Fruit fly (Drosophila melanogaster) whole organism, wandering third instar larva: Measurements from ENCODE around the gene BORCS5.

Experiments
- CG32264 ChIP-seq: fragments of 200-800 bp; sonication (Bioruptor generic); optimal IDR thresholded peaks from 2 replicates; lab custom pipeline; 2016; ENCODE audit warnings: missing biosample characterization, missing genetic modification characterization
- CG9705 ChIP-seq: fragments of 200-800 bp; sonication (Bioruptor generic); optimal IDR thresholded peaks from 2 replicates; lab custom pipeline; 2018; ENCODE audit warnings: missing biosample characterization, mild to moderate bottlenecking, missing genetic modification characterization
- CrebA ChIP-seq: fragments of 200-800 bp; sonication (Bioruptor generic); optimal IDR thresholded peaks from 2 replicates; lab custom pipeline; 2016; ENCODE audit warnings: missing biosample characterization, mild to moderate bottlenecking, missing genetic modification characterization, borderline replicate concordance
- Dfd ChIP-seq: fragments of >200 bp; optimal IDR thresholded peaks from 2 replicates; lab custom pipeline; 2017; ENCODE audit warnings: missing biosample characterization, missing genetic modification characterization
- Dif ChIP-seq: fragments of 200-275, 200-300 bp; sonication (Bioruptor generic); optimal IDR thresholded peaks from 2 replicates; lab custom pipeline; 2018; ENCODE audit warnings: missing biosample characterization, missing genetic modification characterization; ENCODE audit not compliant: partially characterized antibody
- GATAd ChIP-seq: sonication (Bioruptor generic); optimal IDR thresholded peaks from 2 replicates; lab custom pipeline; 2016; ENCODE audit warnings: missing biosample characterization, missing genetic modification characterization
- HLH106 ChIP-seq: fragments of 200-800 bp; optimal IDR thresholded peaks from 3 replicates; lab custom pipeline; 2019; ENCODE audit warnings: missing biosample characterization, mild to moderate bottlenecking, missing genetic modification characterization, moderate library complexity
- Hnf4 ChIP-seq: fragments of 200-800 bp; sonication (Bioruptor generic); optimal IDR thresholded peaks from 2 replicates; lab custom pipeline; 2016; ENCODE audit warnings: missing biosample characterization, mild to moderate bottlenecking, missing genetic modification characterization
- Hr78 ChIP-seq: fragments of >200 bp; optimal IDR thresholded peaks from 2 replicates; lab custom pipeline; 2017; ENCODE audit warnings: missing biosample characterization, missing genetic modification characterization
- Hr83 ChIP-seq: fragments of 200-300 bp; sonication (Bioruptor generic); optimal IDR thresholded peaks from 2 replicates; lab custom pipeline; 2016; ENCODE audit warnings: missing biosample characterization, mild to moderate bottlenecking, missing genetic modification characterization, moderate library complexity; ENCODE audit not compliant: poor library complexity, severe bottlenecking
- Jra ChIP-seq: sonication (Bioruptor generic); optimal IDR thresholded peaks from 2 replicates; lab custom pipeline; 2016; ENCODE audit warnings: missing biosample characterization, missing genetic modification characterization
- Myc ChIP-seq: fragments of >200 bp; optimal IDR thresholded peaks from 2 replicates; lab custom pipeline; 2017
- N ChIP-seq: fragments of >200 bp; optimal IDR thresholded peaks from 2 replicates; lab custom pipeline; 2018; ENCODE audit warnings: missing biosample characterization, missing external identifiers, missing genetic modification characterization
- Rel ChIP-seq, 2 experiments: fragments of 200-800 bp; sonication (Bioruptor generic) in 1 of 2; optimal IDR thresholded peaks; 2 replicates in 1 of 2; 3 replicates in 1 of 2; lab custom pipeline; 2016 to 2019; ENCODE audit warnings: mild to moderate bottlenecking in 2 of 2, missing biosample characterization in 2 of 2, missing genetic modification characterization in 2 of 2, moderate library complexity in 1 of 2
- Sp1 ChIP-seq: fragments of 200-800 bp; sonication (Bioruptor generic); optimal IDR thresholded peaks from 3 replicates; lab custom pipeline; 2019; ENCODE audit warnings: missing biosample characterization, mild to moderate bottlenecking, missing genetic modification characterization, moderate library complexity
- Vsx2 ChIP-seq: fragments of 200-300, 225-300 bp; sonication (Bioruptor generic); optimal IDR thresholded peaks from 2 replicates; lab custom pipeline; 2018; ENCODE audit warnings: missing biosample characterization, missing genetic modification characterization; ENCODE audit not compliant: partially characterized antibody
- br ChIP-seq: fragments of 200-800 bp; sonication (Bioruptor generic); optimal IDR thresholded peaks from 2 replicates; lab custom pipeline; 2016; ENCODE audit warnings: missing biosample characterization, missing genetic modification characterization
- brk ChIP-seq: fragments of 200-800 bp; sonication (Bioruptor generic); optimal IDR thresholded peaks from 2 replicates; lab custom pipeline; 2016; ENCODE audit warnings: missing biosample characterization, mild to moderate bottlenecking, missing genetic modification characterization
- dl ChIP-seq, 2 experiments: fragments of 175-275, 200-275 bp in 1 of 2; fragments of 200-275 bp in 1 of 2; sonication (Bioruptor generic); optimal IDR thresholded peaks; lab custom pipeline; 2018; ENCODE audit warnings: mild to moderate bottlenecking in 2 of 2, missing biosample characterization in 2 of 2, missing genetic modification characterization in 2 of 2, moderate library complexity in 2 of 2; ENCODE audit not compliant: partially characterized antibody in 2 of 2, insufficient read depth in 1 of 2
- dmrt93B ChIP-seq: fragments of 200-800 bp; sonication (Bioruptor generic); optimal IDR thresholded peaks from 2 replicates; lab custom pipeline; 2018; ENCODE audit warnings: missing biosample characterization, mild to moderate bottlenecking, missing genetic modification characterization
- dsf ChIP-seq: sonication (Bioruptor generic); optimal IDR thresholded peaks from 2 replicates; lab custom pipeline; 2016; ENCODE audit warnings: missing biosample characterization, missing genetic modification characterization, borderline replicate concordance
- ey ChIP-seq: fragments of 200-800 bp; sonication (Bioruptor generic); optimal IDR thresholded peaks from 2 replicates; lab custom pipeline; 2016; ENCODE audit warnings: missing biosample characterization, missing genetic modification characterization
- foxo ChIP-seq, 2 experiments: fragments of 200-800 bp; sonication (Bioruptor generic); optimal IDR thresholded peaks; 2 replicates in 1 of 2; 3 replicates in 1 of 2; lab custom pipeline; 2016 to 2017; ENCODE audit warnings: missing biosample characterization in 2 of 2, missing genetic modification characterization in 2 of 2
- fru ChIP-seq: fragments of 200-800 bp; sonication (Bioruptor generic); optimal IDR thresholded peaks from 3 replicates; lab custom pipeline; 2016; ENCODE audit warnings: missing biosample characterization, mild to moderate bottlenecking, missing genetic modification characterization
- h ChIP-seq: fragments of 200-800 bp; sonication (Bioruptor generic); optimal IDR thresholded peaks from 3 replicates; lab custom pipeline; 2016; ENCODE audit warnings: missing biosample characterization, mild to moderate bottlenecking, missing genetic modification characterization
- jim ChIP-seq: fragments of 175-275, 200-325 bp; sonication (Bioruptor generic); optimal IDR thresholded peaks from 2 replicates; lab custom pipeline; 2016; ENCODE audit warnings: missing biosample characterization, mild to moderate bottlenecking, missing genetic modification characterization
- lola ChIP-seq: fragments of >200 bp; optimal IDR thresholded peaks from 2 replicates; lab custom pipeline; 2017; ENCODE audit warnings: missing biosample characterization, missing genetic modification characterization
- pan ChIP-seq: fragments of >200 bp; optimal IDR thresholded peaks from 2 replicates; lab custom pipeline; 2017
- psq ChIP-seq: fragments of 200-800 bp; sonication (Bioruptor generic); optimal IDR thresholded peaks from 3 replicates; lab custom pipeline; 2017; ENCODE audit warnings: missing biosample characterization, mild to moderate bottlenecking, missing genetic modification characterization, moderate library complexity
- rgr ChIP-seq: fragments of 200-800 bp; sonication (Bioruptor generic); optimal IDR thresholded peaks from 3 replicates; lab custom pipeline; 2016; ENCODE audit warnings: missing biosample characterization, mild to moderate bottlenecking, missing genetic modification characterization
- sage ChIP-seq: fragments of 200-800 bp; sonication (Bioruptor generic); optimal IDR thresholded peaks from 2 replicates; lab custom pipeline; 2016; ENCODE audit warnings: missing biosample characterization, mild to moderate bottlenecking, missing genetic modification characterization
- sv ChIP-seq: fragments of 200-800 bp; sonication (Bioruptor generic); optimal IDR thresholded peaks from 3 replicates; lab custom pipeline; 2016; ENCODE audit warnings: missing biosample characterization, missing genetic modification characterization
- tai ChIP-seq: sonication (Bioruptor generic); optimal IDR thresholded peaks from 2 replicates; lab custom pipeline; 2016; ENCODE audit warnings: missing biosample characterization, missing genetic modification characterization
- usp ChIP-seq: fragments of >200 bp; optimal IDR thresholded peaks from 2 replicates; lab custom pipeline; 2017; ENCODE audit warnings: missing biosample characterization, missing genetic modification characterization
- woc ChIP-seq: sonication (Bioruptor generic); optimal IDR thresholded peaks from 2 replicates; lab custom pipeline; 2016; ENCODE audit warnings: missing biosample characterization, mild to moderate bottlenecking, missing genetic modification characterization

Gene BORCS5

dm6 chrX:11849267-11849666 lies 23.3 kb downstream of the BORCS5 start:
- TF ChIP-seq h (GFP tag; lab: Kevin White, UChicago) (no peak), tai (GFP tag; lab: Kevin White, UChicago) (no peak), CG32264 (GFP tag; lab: Kevin White, UChicago) (no peak), Jra (GFP tag; lab: Kevin White, UChicago) (no peak)

- no peak for TF ChIP-seq br
- no peak for TF ChIP-seq HLH106 (tag; lab: Kevin White, UChicago)
- no peak for TF ChIP-seq Sp1 (GFP tag; lab: Kevin White, UChicago)
- TF ChIP-seq jim (GFP tag; lab: Kevin White, UChicago), result no peak
- no peak for TF ChIP-seq dl (GFP tag; optimal IDR thresholded peaks at IDR 0.05; lab: Kevin White, UChicago; ENCODE audit: insufficient read depth in 1 of 2, partially characterized antibody in 2 of 2)
- TF ChIP-seq rgr (GFP tag; lab: Kevin White, UChicago), result no peak
- TF ChIP-seq CrebA (GFP tag; lab: Kevin White, UChicago), result no peak
- TF ChIP-seq ey (GFP tag; lab: Kevin White, UChicago), result no peak
- no peak for TF ChIP-seq psq
- no peak for TF ChIP-seq Dfd (GFP tag; lab: Kevin White, UChicago)
- TF ChIP-seq pan, result no peak
- TF ChIP-seq Hr83, result no peak
- no peak for TF ChIP-seq h (GFP tag; lab: Kevin White, UChicago)
- TF ChIP-seq woc, result no peak
- TF ChIP-seq Hnf4, result no peak
- TF ChIP-seq sage (GFP tag; lab: Kevin White, UChicago), result no peak
- no peak for TF ChIP-seq dmrt93B (GFP tag; lab: Kevin White, UChicago)
- TF ChIP-seq N (GFP tag; lab: Kevin White, UChicago), result no peak
Observed at dm6 chrX:11848507-11849264, 23.9 kb downstream of the BORCS5 start.

- TF ChIP-seq fru (GFP tag; lab: Kevin White, UChicago), result no peak
- no peak for TF ChIP-seq Vsx2 (GFP tag; lab: Kevin White, UChicago)
- TF ChIP-seq Dfd (GFP tag; lab: Kevin White, UChicago), result no peak
- TF ChIP-seq lola (GFP tag; lab: Kevin White, UChicago), result no peak
- TF ChIP-seq sv, result no peak
- TF ChIP-seq woc, result no peak
- TF ChIP-seq dsf, result no peak
- TF ChIP-seq Rel (GFP tag; optimal IDR thresholded peaks at IDR 0.05; lab: Kevin White, UChicago), result no peak
- TF ChIP-seq Rel (tag; optimal IDR thresholded peaks at IDR 0.05; lab: Kevin White, UChicago), result no peak
- TF ChIP-seq Myc (lab: Kevin White, UChicago), result no peak
- no peak for TF ChIP-seq Hr83
- no peak for TF ChIP-seq rgr (GFP tag; lab: Kevin White, UChicago)
- no peak for TF ChIP-seq usp (GFP tag; lab: Kevin White, UChicago)
- no peak for TF ChIP-seq foxo (GFP tag; optimal IDR thresholded peaks at IDR 0.05; lab: Kevin White, UChicago)
- no peak for TF ChIP-seq h (GFP tag; lab: Kevin White, UChicago)
- no peak for TF ChIP-seq CG32264 (GFP tag; lab: Kevin White, UChicago)
- TF ChIP-seq CG9705, result no peak
- TF ChIP-seq Hr78 (GFP tag; lab: Kevin White, UChicago), result no peak
Observed at dm6 chrX:11846049-11846718, 26.4 kb downstream of the BORCS5 start, which contains the start of gene CG15740. Gene CG15740, minus strand, starts transcription at chrX:11846099.

dm6 chrX:11841702-11842378 lies 30.7 kb downstream of the BORCS5 start:
- TF ChIP-seq Dfd (GFP tag; lab: Kevin White, UChicago) (no peak), foxo (GFP tag; optimal IDR thresholded peaks at IDR 0.05; lab: Kevin White, UChicago) (no peak), Sp1 (GFP tag; lab: Kevin White, UChicago) (no peak), Jra (GFP tag; lab: Kevin White, UChicago) (no peak), fru (GFP tag; lab: Kevin White, UChicago) (no peak), N (GFP tag; lab: Kevin White, UChicago) (no peak), sv (no peak), brk (no peak), tai (GFP tag; lab: Kevin White, UChicago) (no peak), GATAd (GFP tag; lab: Kevin White, UChicago) (no peak), CG9705 (no peak), dsf (no peak), HLH106 (tag; lab: Kevin White, UChicago) (no peak), pan (no peak), usp (GFP tag; lab: Kevin White, UChicago) (no peak), br (no peak), dmrt93B (GFP tag; lab: Kevin White, UChicago) (no peak), dl (GFP tag; optimal IDR thresholded peaks at IDR 0.05; lab: Kevin White, UChicago; ENCODE audit: insufficient read depth in 1 of 2, partially characterized antibody in 2 of 2) (no peak), Dif (GFP tag; lab: Kevin White, UChicago) (no peak), Hr83 (no peak)
- TF ChIP-seq, all 38 proteins: peak for 0
